Fruit fly (Drosophila melanogaster): ENCODE measurements around the gene Herc4.

The Herc4 gene

DNA sequence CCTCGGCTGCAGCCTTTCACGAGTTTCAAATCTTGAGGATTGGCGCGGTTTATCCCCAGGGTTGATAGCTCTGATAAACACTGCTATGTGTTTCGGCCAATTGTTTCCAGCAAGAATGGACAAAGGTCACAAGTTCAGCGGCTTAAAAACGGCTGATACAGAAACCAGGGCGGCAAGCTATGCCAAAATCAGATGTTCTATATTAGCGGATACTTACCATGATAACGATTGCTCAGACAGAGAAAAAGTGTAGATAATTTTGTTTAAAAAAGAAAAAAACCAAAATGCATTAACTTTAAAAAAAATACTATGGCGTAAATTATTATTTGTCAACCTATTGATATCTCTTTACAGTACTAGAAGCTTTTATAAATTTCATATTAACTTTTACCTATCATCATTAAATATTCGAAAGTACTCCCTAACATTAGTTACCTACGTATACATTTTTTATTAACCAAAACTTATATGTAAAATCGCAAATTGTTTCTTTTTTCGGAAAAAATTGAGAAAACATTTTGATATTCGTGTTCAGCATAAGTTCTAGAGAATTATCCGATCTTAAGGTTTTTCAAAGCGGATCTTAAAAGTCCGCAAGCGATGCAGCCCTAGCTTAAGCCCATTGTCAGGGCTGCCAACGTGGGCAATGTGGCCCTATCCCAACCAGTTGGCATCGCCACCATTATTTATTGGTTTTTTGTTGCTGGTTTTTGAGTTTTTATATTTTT is at the start of gene Herc4, which contains the start of gene sturkopf (continued):
- TF ChIP-seq CG34406 (GFP tag; optimal IDR thresholded peaks at IDR 0.05): peak; percentile 70
- peak; percentile 45 for TF ChIP-seq CG8119 (GFP tag; IDR thresholded peaks at IDR 0.05)

DNA sequence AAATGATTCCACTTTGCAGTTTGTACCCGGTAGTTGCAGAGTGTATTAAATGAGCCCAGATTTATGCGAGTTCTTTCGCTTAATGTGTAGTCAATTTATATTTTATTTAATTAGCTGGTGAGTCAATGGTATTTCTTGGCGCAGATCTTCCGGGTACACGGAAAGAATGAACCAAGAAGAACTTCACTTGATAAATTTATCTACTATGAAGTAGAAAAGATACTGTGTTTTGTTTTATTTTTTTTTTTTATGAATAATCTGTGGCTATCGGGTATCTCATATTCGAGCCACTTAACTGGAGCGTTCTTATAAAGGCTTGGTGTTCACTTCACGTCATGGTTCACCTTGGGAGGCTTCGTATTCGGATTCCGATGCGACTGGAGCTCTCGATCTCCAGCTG is 48.5 kb upstream of the Herc4 start:
- TF ChIP-seq CG11902 (GFP tag; optimal IDR thresholded peaks at IDR 0.05) (no peak), Sox15 (GFP tag; optimal IDR thresholded peaks at IDR 0.05) (peak; percentile 1), dsx (GFP tag; optimal IDR thresholded peaks at IDR 0.05; ENCODE audit: poor library complexity, severe bottlenecking) (no peak), fd85E (GFP tag; optimal IDR thresholded peaks at IDR 0.05) (no peak), spab (GFP tag; optimal IDR thresholded peaks at IDR 0.05) (no peak), eg (GFP tag; IDR thresholded peaks at IDR 0.05) (no peak), CG31627 (GFP tag; optimal IDR thresholded peaks at IDR 0.05) (peak; percentile 40), ss (GFP tag; optimal IDR thresholded peaks at IDR 0.05) (peak in 1 of 2 experiments; percentile 10), Sox102F (GFP tag; optimal IDR thresholded peaks at IDR 0.05) (peak; percentile 40), CG8319 (GFP tag; optimal IDR thresholded peaks at IDR 0.05) (no peak), vri (GFP tag; optimal IDR thresholded peaks at IDR 0.05) (peak; percentile 7), Hr4 (GFP tag; optimal IDR thresholded peaks at IDR 0.05) (no peak), cyc (GFP tag; optimal IDR thresholded peaks at IDR 0.05) (peak; percentile 27), Blimp-1 (GFP tag; optimal IDR thresholded peaks at IDR 0.05) (no peak), fd59A (GFP tag; optimal IDR thresholded peaks at IDR 0.05) (no peak), pdm3 (GFP tag; optimal IDR thresholded peaks at IDR 0.05) (peak; percentile 36), CG16779 (tag; optimal IDR thresholded peaks at IDR 0.05) (no peak), Eip93F (GFP tag; optimal IDR thresholded peaks at IDR 0.05) (no peak), CG7368 (GFP tag; optimal IDR thresholded peaks at IDR 0.05) (no peak), OdsH (GFP tag; optimal IDR thresholded peaks at IDR 0.05) (peak; percentile 44), lz (GFP tag; optimal IDR thresholded peaks at IDR 0.05) (peak; percentile 52), Smox (GFP tag; optimal IDR thresholded peaks at IDR 0.05) (peak; percentile 57), CG10669 (GFP tag; optimal IDR thresholded peaks at IDR 0.05) (no peak), topi (GFP tag; optimal IDR thresholded peaks at IDR 0.05) (peak; percentile 72), Gug (GFP tag; IDR thresholded peaks at IDR 0.05) (no peak), CG6808 (GFP tag; optimal IDR thresholded peaks at IDR 0.05) (no peak), Ets21C (GFP tag; optimal IDR thresholded peaks at IDR 0.05) (peak; percentile 15), CG6792 (GFP tag; optimal IDR thresholded peaks at IDR 0.05) (peak; percentile 17), CG11294 (GFP tag; IDR thresholded peaks at IDR 0.05) (no peak), CG3919 (GFP tag; optimal IDR thresholded peaks at IDR 0.05) (peak; percentile 37), salr (GFP tag; optimal IDR thresholded peaks at IDR 0.05) (peak in 1 of 2 experiments; percentile 5), Sox14 (GFP tag; optimal IDR thresholded peaks at IDR 0.05) (peak; percentile 26), Ets96B (tag; optimal IDR thresholded peaks at IDR 0.05) (no peak), Met (GFP tag; optimal IDR thresholded peaks at IDR 0.05) (peak; percentile 53), CG4318 (GFP tag; optimal IDR thresholded peaks at IDR 0.05) (no peak), Eip78C (GFP tag) (peak; percentile 89), esn (GFP tag; optimal IDR thresholded peaks at IDR 0.05) (peak; percentile 62), dac (GFP tag; optimal IDR thresholded peaks at IDR 0.05) (no peak), net (GFP tag; optimal IDR thresholded peaks at IDR 0.05) (no peak), achi (GFP tag; optimal IDR thresholded peaks at IDR 0.05) (peak; percentile 29), CG6163 (GFP tag; IDR thresholded peaks at IDR 0.05) (no peak), fkh (GFP tag; optimal IDR thresholded peaks at IDR 0.05) (no peak), Eip75B (GFP tag; optimal IDR thresholded peaks at IDR 0.05) (peak; percentile 56), CG11762 (GFP tag; optimal IDR thresholded peaks at IDR 0.05; ENCODE audit: insufficient read depth) (no peak), svp (GFP tag) (peak; percentile 89), CG34406 (GFP tag; optimal IDR thresholded peaks at IDR 0.05) (no peak), acj6 (GFP tag; optimal IDR thresholded peaks at IDR 0.05) (peak; percentile 29), CG6854 (GFP tag; optimal IDR thresholded peaks at IDR 0.05) (no peak)
